Worm (Caenorhabditis elegans) whole organism, L2 larva: ENCODE results near the gene ugt-9.
"Not testable (repeated sequence)": the region's sequence is repeated elsewhere in the genome, so short reads cannot be mapped to it uniquely, and the experiment has no call there.

Source experiments
- aly-2 ChIP-seq: fragments of 150-350 bp; optimal IDR thresholded peaks from 2 replicates; lab custom pipeline; 2014; ENCODE audit warnings: missing biosample characterization, missing genetic modification characterization
- blmp-1 ChIP-seq: sonication (generic microtip); optimal IDR thresholded peaks from 2 replicates; lab custom pipeline; 2017; ENCODE audit warnings: missing genetic modification characterization, mild to moderate bottlenecking, missing compliant biosample characterization, antibody characterized with exemption, moderate library complexity; ENCODE audit not compliant: insufficient read depth
- crh-2 ChIP-seq: sonication (generic microtip); optimal IDR thresholded peaks from 2 replicates; lab custom pipeline; 2017; ENCODE audit warnings: missing biosample characterization, missing genetic modification characterization
- elt-3 ChIP-seq: sonication (generic microtip); optimal IDR thresholded peaks from 2 replicates; lab custom pipeline; 2017; ENCODE audit warnings: missing biosample characterization, missing genetic modification characterization
- fos-1 ChIP-seq: fragments of 150-350 bp; optimal IDR thresholded peaks from 2 replicates; lab custom pipeline; 2014; ENCODE audit warnings: missing biosample characterization, missing genetic modification characterization
- lin-13 ChIP-seq: fragments of 150-350 bp; optimal IDR thresholded peaks from 2 replicates; lab custom pipeline; 2014; ENCODE audit warnings: missing biosample characterization, missing genetic modification reagents, missing genetic modification characterization
- nhr-237 ChIP-seq: fragments of 150-350 bp; optimal IDR thresholded peaks from 2 replicates; lab custom pipeline; 2014; ENCODE audit warnings: missing biosample characterization, missing genetic modification characterization
- nhr-6 ChIP-seq: fragments of 150-350 bp; optimal IDR thresholded peaks from 2 replicates; lab custom pipeline; 2014; ENCODE audit warnings: missing biosample characterization, missing genetic modification characterization
- peb-1 ChIP-seq: fragments of 150-350 bp; optimal IDR thresholded peaks from 2 replicates; lab custom pipeline; 2014; ENCODE audit warnings: missing biosample characterization, missing genetic modification characterization
- snpc-4 ChIP-seq: fragments of 150-350 bp; optimal IDR thresholded peaks from 2 replicates; lab custom pipeline; 2014; ENCODE audit warnings: missing biosample characterization, missing genetic modification characterization
- ztf-1 ChIP-seq: fragments of 200-800 bp; sonication (Bioruptor generic); conservative IDR thresholded peaks from 2 replicates; pipeline ENCODE4 v1.3.6; 2022; ENCODE audit warnings: missing genetic modification characterization, missing compliant biosample characterization
- ztf-11 ChIP-seq: sonication (generic microtip); optimal IDR thresholded peaks from 2 replicates; lab custom pipeline; 2017; ENCODE audit warnings: missing biosample characterization, missing genetic modification characterization

DNA sequence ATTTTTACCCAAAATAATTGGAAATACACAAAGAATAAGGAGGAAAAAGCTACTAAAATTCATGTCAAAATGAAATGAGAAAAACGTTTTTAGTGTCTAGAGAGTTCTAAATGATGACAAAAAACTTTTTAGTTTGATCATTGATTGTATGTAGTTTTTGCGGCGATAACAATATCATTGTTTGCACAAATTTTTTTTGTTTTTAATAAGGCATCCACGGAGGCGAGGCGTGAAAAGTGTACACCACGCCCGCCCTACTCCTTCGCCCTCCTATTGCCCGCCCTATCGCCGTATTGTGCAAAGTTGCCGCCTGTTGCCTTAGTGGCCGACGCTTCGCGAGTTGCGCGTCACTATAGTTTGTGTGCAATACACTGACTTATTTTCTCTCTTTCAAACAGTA is 4.2 kb downstream of the ugt-9 start, which contains the start of gene ugt-10:
- TF ChIP-seq nhr-6 (tag; lab: Kevin White, UChicago); aly-2 (tag; lab: Kevin White, UChicago); crh-2 (tag; lab: Kevin White, UChicago); fos-1 (tag; lab: Kevin White, UChicago); ztf-1; lin-13 (GFP tag; lab: Kevin White, UChicago); snpc-4 (tag; lab: Kevin White, UChicago); nhr-237 (tag; lab: Kevin White, UChicago); peb-1 (tag; lab: Kevin White, UChicago); ztf-11 (tag; lab: Kevin White, UChicago); blmp-1 (tag; lab: Kevin White, UChicago); elt-3 (tag; lab: Kevin White, UChicago): not testable (repeated sequence)
